Worm (Caenorhabditis elegans) whole organism, mixed stage, embryonic: ENCODE data around the gene lpr-6.
A peak's percentile ranks its signal among the peaks of the same experiment; 100 is the strongest.

ENCODE experiments used
- M03D4.4 ChIP-seq: sonication (generic microtip); optimal IDR thresholded peaks from 2 replicates; lab custom pipeline; 2017; ENCODE audit warnings: mild to moderate bottlenecking, missing genetic modification characterization, missing compliant biosample characterization
- bed-3 ChIP-seq: fragments of 200-800 bp; sonication (Bioruptor generic); optimal IDR thresholded peaks from 3 replicates; lab custom pipeline; 2018; ENCODE audit warnings: mild to moderate bottlenecking, missing genetic modification characterization, moderate library complexity, missing compliant biosample characterization
- blmp-1 ChIP-seq: fragments of 150-350 bp; optimal IDR thresholded peaks from 2 replicates; lab custom pipeline; 2014; ENCODE audit warnings: missing biosample characterization, missing genetic modification characterization
- ceh-39 ChIP-seq: fragments of 150-350 bp; optimal IDR thresholded peaks from 2 replicates; lab custom pipeline; 2014; ENCODE audit warnings: missing biosample characterization, missing genetic modification characterization
- ceh-43 ChIP-seq: fragments of 200-800 bp; sonication (Bioruptor generic); optimal IDR thresholded peaks from 2 replicates; lab custom pipeline; 2018; ENCODE audit warnings: mild to moderate bottlenecking, missing genetic modification characterization, moderate library complexity, missing compliant biosample characterization
- ces-1 ChIP-seq: fragments of 150-350 bp; optimal IDR thresholded peaks from 2 replicates; lab custom pipeline; 2014; ENCODE audit warnings: missing biosample characterization, missing genetic modification reagents, missing genetic modification characterization
- elt-1 ChIP-seq: sonication (generic microtip); optimal IDR thresholded peaks from 2 replicates; lab custom pipeline; 2017; ENCODE audit warnings: missing genetic modification characterization, mild to moderate bottlenecking, missing compliant biosample characterization, antibody characterized with exemption, moderate library complexity, borderline replicate concordance; ENCODE audit not compliant: insufficient read depth
- elt-3 ChIP-seq: fragments of 150-350 bp; optimal IDR thresholded peaks from 2 replicates; lab custom pipeline; 2014; ENCODE audit warnings: missing biosample characterization, missing genetic modification characterization
- flh-1 ChIP-seq: fragments of 200-800 bp; sonication (Bioruptor generic); optimal IDR thresholded peaks from 2 replicates; lab custom pipeline; 2018; ENCODE audit warnings: mild to moderate bottlenecking, missing genetic modification characterization, moderate library complexity, missing compliant biosample characterization
- ham-2 ChIP-seq: fragments of 200-800 bp; sonication (Bioruptor generic); optimal IDR thresholded peaks from 2 replicates; lab custom pipeline; 2018; ENCODE audit warnings: mild to moderate bottlenecking, missing genetic modification characterization, missing compliant biosample characterization
- hlh-1 ChIP-seq: fragments of 150-350 bp; optimal IDR thresholded peaks from 2 replicates; lab custom pipeline; 2014; ENCODE audit warnings: missing biosample characterization, missing genetic modification reagents, missing genetic modification characterization
- lin-13 ChIP-seq: fragments of 150-350 bp; optimal IDR thresholded peaks from 2 replicates; lab custom pipeline; 2014; ENCODE audit warnings: missing biosample characterization, missing genetic modification characterization
- lin-32 ChIP-seq: fragments of 200-800 bp; sonication (Bioruptor generic); optimal IDR thresholded peaks from 2 replicates; lab custom pipeline; 2018; ENCODE audit warnings: mild to moderate bottlenecking, missing genetic modification characterization, missing compliant biosample characterization
- lsy-2 ChIP-seq: fragments of 150-350 bp; optimal IDR thresholded peaks from 2 replicates; lab custom pipeline; 2014; ENCODE audit warnings: missing biosample characterization, missing genetic modification characterization
- mab-5 ChIP-seq: fragments of 150-350 bp; optimal IDR thresholded peaks from 2 replicates; lab custom pipeline; 2014; ENCODE audit warnings: missing biosample characterization, missing genetic modification characterization
- mep-1 ChIP-seq: fragments of 150-350 bp; optimal IDR thresholded peaks from 2 replicates; lab custom pipeline; 2017; ENCODE audit warnings: missing biosample characterization, missing genetic modification reagents, missing genetic modification characterization, inconsistent platforms
- mls-2 ChIP-seq: sonication (generic microtip); optimal IDR thresholded peaks from 2 replicates; lab custom pipeline; 2016; ENCODE audit warnings: mild to moderate bottlenecking, missing genetic modification characterization, moderate library complexity, missing compliant biosample characterization
- nhr-12 ChIP-seq: fragments of 150-350 bp; optimal IDR thresholded peaks from 2 replicates; lab custom pipeline; 2014; ENCODE audit warnings: missing biosample characterization, missing genetic modification characterization
- nhr-2 ChIP-seq: fragments of 150-350 bp; optimal IDR thresholded peaks from 2 replicates; lab custom pipeline; 2014; ENCODE audit warnings: missing biosample characterization, missing genetic modification characterization
- nhr-237 ChIP-seq: fragments of 150-350 bp; optimal IDR thresholded peaks from 2 replicates; lab custom pipeline; 2014; ENCODE audit warnings: missing biosample characterization, missing genetic modification characterization
- nhr-28 ChIP-seq: fragments of 150-350 bp; optimal IDR thresholded peaks from 2 replicates; lab custom pipeline; 2014; ENCODE audit warnings: missing biosample characterization, missing genetic modification characterization
- nhr-76 ChIP-seq: sonication (generic microtip); optimal IDR thresholded peaks from 2 replicates; lab custom pipeline; 2017; ENCODE audit warnings: missing biosample characterization, missing genetic modification characterization
- pha-4 ChIP-seq: fragments of 150-350 bp; optimal IDR thresholded peaks from 2 replicates; lab custom pipeline; 2018; ENCODE audit warnings: missing biosample characterization, missing genetic modification reagents, missing genetic modification characterization
- sem-2 ChIP-seq: fragments of 200-800 bp; sonication (Bioruptor generic); optimal IDR thresholded peaks from 2 replicates; lab custom pipeline; 2018; ENCODE audit warnings: mild to moderate bottlenecking, missing genetic modification characterization, missing compliant biosample characterization
- snpc-4 ChIP-seq: fragments of 150-350 bp; optimal IDR thresholded peaks from 2 replicates; lab custom pipeline; 2014; ENCODE audit warnings: missing biosample characterization, missing genetic modification characterization
- sptf-1 ChIP-seq: sonication (generic microtip); optimal IDR thresholded peaks from 2 replicates; lab custom pipeline; 2017; ENCODE audit warnings: mild to moderate bottlenecking, missing genetic modification characterization, moderate library complexity, missing compliant biosample characterization
- tbx-8 ChIP-seq: fragments of 200-800 bp; sonication (Bioruptor generic); optimal IDR thresholded peaks from 2 replicates; lab custom pipeline; 2018; ENCODE audit warnings: mild to moderate bottlenecking, missing genetic modification characterization, moderate library complexity, missing compliant biosample characterization
- unc-120 ChIP-seq: sonication (generic microtip); optimal IDR thresholded peaks from 2 replicates; lab custom pipeline; 2017; ENCODE audit warnings: missing genetic modification characterization, missing compliant biosample characterization; ENCODE audit not compliant: poor library complexity, severe bottlenecking
- unc-39 ChIP-seq: fragments of 150-350 bp; optimal IDR thresholded peaks from 2 replicates; lab custom pipeline; 2014; ENCODE audit warnings: missing biosample characterization, missing genetic modification characterization
- unc-62 ChIP-seq: fragments of 150-350 bp; optimal IDR thresholded peaks from 2 replicates; lab custom pipeline; 2014; ENCODE audit warnings: missing biosample characterization, missing genetic modification reagents, missing genetic modification characterization
- zip-8 ChIP-seq: fragments of 150-350 bp; optimal IDR thresholded peaks from 2 replicates; lab custom pipeline; 2014; ENCODE audit warnings: missing biosample characterization, missing genetic modification characterization
- ztf-11 ChIP-seq: fragments of 150-350 bp; optimal IDR thresholded peaks from 2 replicates; lab custom pipeline; 2014; ENCODE audit warnings: missing biosample characterization, missing genetic modification characterization

Gene lpr-6

DNA sequence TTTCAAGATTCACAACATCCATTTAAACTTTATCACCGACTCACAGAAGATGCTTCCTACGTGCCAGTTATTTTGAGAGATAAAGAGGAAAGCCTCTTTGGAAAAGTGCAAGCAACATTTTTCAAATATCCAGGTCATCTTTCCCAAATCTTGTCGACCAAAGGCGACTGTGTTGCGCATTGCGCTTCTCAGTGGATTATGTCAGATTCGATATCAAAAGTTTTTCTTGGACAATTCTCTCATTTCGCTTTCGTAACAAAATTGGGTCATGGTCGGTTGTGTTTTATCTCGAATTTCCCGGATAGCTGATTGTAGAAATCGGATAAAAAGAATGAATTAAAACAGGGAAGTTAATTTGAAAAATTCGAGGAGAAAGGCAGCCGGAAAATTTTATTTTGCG is 7.5 kb downstream of the lpr-6 start:
- TF ChIP-seq elt-1 = peak; percentile 5
- TF ChIP-seq nhr-12 (tag; lab: Kevin White, UChicago) = no peak
- peak; percentile 44 for TF ChIP-seq blmp-1 (tag; lab: Kevin White, UChicago)
- no peak for TF ChIP-seq nhr-237
- no peak for TF ChIP-seq sem-2
- no peak for TF ChIP-seq mab-5 (tag; lab: Kevin White, UChicago)
- TF ChIP-seq lin-32 (GFP tag; lab: Kevin White, UChicago) = no peak
- no peak for TF ChIP-seq ceh-39 (tag; lab: Kevin White, UChicago)
- peak; percentile 33 for TF ChIP-seq ham-2 (GFP tag; lab: Kevin White, UChicago)
- TF ChIP-seq, all 35 proteins: peak for 3

DNA sequence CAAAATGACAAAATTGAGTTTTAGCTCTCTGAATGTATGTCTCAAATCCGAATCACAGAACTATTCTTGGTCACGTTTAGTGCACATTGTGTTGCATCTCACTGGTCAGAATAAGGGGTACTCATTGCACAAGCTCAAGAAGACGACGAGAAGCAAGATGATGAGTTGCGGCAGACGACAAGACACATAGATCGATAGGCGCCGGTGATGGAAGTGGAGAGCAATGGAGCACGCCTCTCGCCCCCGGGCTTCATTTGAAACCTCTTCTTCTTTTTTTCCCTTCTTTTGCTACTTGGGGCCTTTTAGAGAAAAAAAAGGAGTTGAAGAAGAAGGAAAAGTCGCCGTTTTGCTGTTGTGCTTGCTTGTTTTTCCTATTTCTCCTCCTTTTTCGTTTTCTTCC is 8.5 kb downstream of the lpr-6 start, which contains the start of gene apt-9:
Gene apt-9 (plus strand): TSS at position 194 of the 400 bp plus-strand sequence.
- TF ChIP-seq ces-1 (GFP tag; lab: Kevin White, UChicago) (peak; percentile 52), tbx-8 (GFP tag; lab: Kevin White, UChicago) (no peak)
- TF ChIP-seq, all 35 proteins: peak for 1

DNA sequence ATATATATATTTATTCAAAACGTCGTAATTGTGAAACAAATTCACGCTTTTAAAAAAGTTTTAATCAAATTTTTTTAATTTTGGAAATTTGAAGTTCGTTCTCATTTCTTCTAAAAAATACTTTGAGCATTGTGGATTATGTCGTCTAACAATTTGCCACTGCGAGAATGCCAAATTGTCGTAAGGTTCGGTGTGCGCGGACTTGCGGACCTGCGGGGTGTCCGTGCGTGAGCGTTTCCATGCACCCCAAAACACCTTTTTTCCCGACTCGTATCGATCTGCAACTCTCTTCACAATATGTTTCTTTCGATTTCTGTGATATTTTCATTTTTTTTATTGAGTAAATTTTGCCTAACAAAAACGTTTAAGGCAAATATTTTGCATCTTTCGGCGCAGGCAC is 12.9 kb downstream of the lpr-6 start:
- peak; percentile 22 for TF ChIP-seq lin-13 (tag; lab: Kevin White, UChicago)
- no peak for TF ChIP-seq ces-1 (GFP tag; lab: Kevin White, UChicago)
- no peak for TF ChIP-seq ztf-11 (tag; lab: Kevin White, UChicago)

DNA sequence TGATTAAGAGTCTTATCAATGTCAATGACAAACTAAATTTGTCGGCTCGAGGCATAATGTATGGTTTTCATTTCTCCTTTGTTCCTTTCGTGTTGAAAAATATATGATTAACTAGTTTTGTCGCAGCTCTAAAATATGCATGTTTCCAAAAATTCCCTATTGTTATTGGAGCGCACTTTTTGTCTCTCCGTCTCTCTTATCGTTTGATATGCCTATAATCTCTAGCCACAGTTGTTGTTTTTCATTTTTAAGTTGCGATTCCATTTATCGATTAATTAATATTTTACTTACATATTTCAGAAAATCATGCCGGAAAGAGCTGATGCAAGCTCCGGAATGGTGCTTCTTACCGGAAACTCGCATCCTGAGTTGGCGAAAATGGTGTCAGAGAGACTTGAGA is 13.6 kb downstream of the lpr-6 start, which contains the start of gene W04G3.5:
Gene W04G3.5 (plus strand): TSS at position 301 of the 400 bp plus-strand sequence.
- no peak for TF ChIP-seq unc-39 (tag; lab: Kevin White, UChicago)
- TF ChIP-seq nhr-2 (tag; lab: Kevin White, UChicago) = no peak
- TF ChIP-seq lin-13 (tag; lab: Kevin White, UChicago) = no peak
- TF ChIP-seq mls-2 = no peak
- TF ChIP-seq lsy-2 (tag; lab: Kevin White, UChicago) = no peak
- TF ChIP-seq sptf-1 (tag; lab: Kevin White, UChicago) = no peak
- TF ChIP-seq bed-3 = no peak
- TF ChIP-seq pha-4 = no peak
- TF ChIP-seq M03D4.4 (tag; lab: Kevin White, UChicago) = no peak
- no peak for TF ChIP-seq nhr-28 (tag; lab: Kevin White, UChicago)
- no peak for TF ChIP-seq elt-1
- no peak for TF ChIP-seq tbx-8 (GFP tag; lab: Kevin White, UChicago)
- TF ChIP-seq ham-2 (GFP tag; lab: Kevin White, UChicago) = no peak
- TF ChIP-seq, all 35 proteins: peak for 0

DNA sequence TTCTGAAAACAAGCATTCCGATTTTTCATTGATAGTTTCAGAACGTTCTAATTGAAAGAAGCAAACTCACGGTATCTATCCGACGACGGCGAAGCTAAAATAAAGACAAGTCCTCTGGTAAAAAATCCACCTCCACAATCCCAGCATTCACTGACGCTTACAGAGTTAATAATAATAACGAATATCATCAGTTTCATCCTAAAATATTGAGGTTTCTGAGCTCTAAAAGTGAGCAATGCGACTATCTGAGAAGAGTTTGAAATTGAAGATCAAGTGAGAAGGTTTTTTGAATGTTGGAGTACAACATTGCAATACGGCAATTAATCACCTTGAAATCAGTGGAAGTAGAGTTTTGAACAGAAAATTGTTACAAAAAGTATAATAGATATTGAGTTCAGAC is 16.7 kb downstream of the lpr-6 start, which contains the start of gene W04G3.12:
Gene W04G3.12 (minus strand): TSS at position 311 of the 400 bp plus-strand sequence.
- TF ChIP-seq zip-8 = no peak
- TF ChIP-seq nhr-76 (tag; lab: Kevin White, UChicago) = no peak
- no peak for TF ChIP-seq sptf-1 (tag; lab: Kevin White, UChicago)
- no peak for TF ChIP-seq hlh-1 (tag; lab: Kevin White, UChicago)
- no peak for TF ChIP-seq elt-3 (tag; lab: Kevin White, UChicago)
- TF ChIP-seq unc-120 = no peak
- TF ChIP-seq lsy-2 (tag; lab: Kevin White, UChicago) = no peak
- no peak for TF ChIP-seq flh-1 (GFP tag; lab: Kevin White, UChicago)
- TF ChIP-seq ceh-39 (tag; lab: Kevin White, UChicago) = no peak
- TF ChIP-seq pha-4 = no peak
- no peak for TF ChIP-seq lin-13 (tag; lab: Kevin White, UChicago)
- no peak for TF ChIP-seq ceh-43 (GFP tag; lab: Kevin White, UChicago)
- no peak for TF ChIP-seq unc-39 (tag; lab: Kevin White, UChicago)
- no peak for TF ChIP-seq elt-1
- no peak for TF ChIP-seq mep-1 (tag; lab: Kevin White, UChicago)
- no peak for TF ChIP-seq M03D4.4 (tag; lab: Kevin White, UChicago)
- no peak for TF ChIP-seq sem-2
- TF ChIP-seq mls-2 = no peak
- TF ChIP-seq snpc-4 = no peak

DNA sequence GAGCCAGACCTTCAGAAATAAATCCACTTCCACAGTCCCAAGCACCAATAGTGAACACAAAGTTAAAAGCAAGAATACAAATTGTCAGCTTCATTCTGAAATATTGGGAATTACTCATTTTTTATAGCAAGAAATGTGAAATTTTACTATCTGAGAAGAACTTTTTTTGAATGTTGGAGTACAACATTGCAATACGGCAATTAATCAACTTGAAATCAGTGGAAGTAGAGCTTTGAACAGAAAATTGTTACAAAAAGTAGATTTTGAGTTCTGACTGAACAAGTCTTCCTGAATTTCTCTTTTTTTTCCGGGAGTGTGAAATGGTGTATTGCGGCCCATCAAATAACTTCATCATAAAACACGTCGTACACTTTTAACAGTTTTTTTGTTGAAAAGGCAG is 18.4 kb downstream of the lpr-6 start, which contains the start of gene W04G3.10:
Gene W04G3.10 (minus strand): TSS at position 101 of the 400 bp plus-strand sequence.
- TF ChIP-seq unc-62 (GFP tag; lab: Kevin White, UChicago) (no peak), lin-32 (GFP tag; lab: Kevin White, UChicago) (no peak), nhr-28 (tag; lab: Kevin White, UChicago) (no peak), ceh-39 (tag; lab: Kevin White, UChicago) (no peak), hlh-1 (tag; lab: Kevin White, UChicago) (no peak), lsy-2 (tag; lab: Kevin White, UChicago) (no peak), ham-2 (GFP tag; lab: Kevin White, UChicago) (no peak), nhr-237 (no peak), nhr-12 (tag; lab: Kevin White, UChicago) (no peak)
